Fruit fly (Drosophila melanogaster) whole organism, prepupa: Measurements from ENCODE around the gene CG43232.

Experiments
- CG11902 ChIP-seq: fragments of 200-800 bp; sonication (Bioruptor generic); optimal IDR thresholded peaks from 3 replicates; lab custom pipeline; 2016; ENCODE audit warnings: missing biosample characterization, missing genetic modification characterization
- CG15336 ChIP-seq: fragments of 200-800 bp; sonication (Bioruptor generic); IDR thresholded peaks from 2 replicates; pipeline ENCODE4 v1.3.6; 2022; ENCODE audit warnings: missing biosample characterization, missing genetic modification characterization
- CG1621 ChIP-seq: fragments of 200-800 bp; sonication (Bioruptor generic); optimal IDR thresholded peaks from 3 replicates; lab custom pipeline; 2018; ENCODE audit warnings: missing biosample characterization, mild to moderate bottlenecking, missing genetic modification characterization
- CG3032 ChIP-seq: fragments of 200-800 bp; optimal IDR thresholded peaks from 2 replicates; lab custom pipeline; 2019; ENCODE audit warnings: missing biosample characterization, mild to moderate bottlenecking, missing genetic modification characterization, moderate library complexity
- CG31627 ChIP-seq: fragments of 200-800 bp; sonication (Bioruptor generic); optimal IDR thresholded peaks from 3 replicates; lab custom pipeline; 2016; ENCODE audit warnings: missing biosample characterization, missing genetic modification characterization
- CG32006 ChIP-seq: fragments of 200-800 bp; sonication (Bioruptor generic); optimal IDR thresholded peaks from 3 replicates; lab custom pipeline; 2017; ENCODE audit warnings: missing biosample characterization, mild to moderate bottlenecking, missing genetic modification characterization
- CG3919 ChIP-seq: fragments of 200-800 bp; sonication (Bioruptor generic); optimal IDR thresholded peaks from 3 replicates; lab custom pipeline; 2016; ENCODE audit warnings: missing biosample characterization, missing genetic modification characterization
- CG6163 ChIP-seq: fragments of 200-800 bp; sonication (Bioruptor generic); IDR thresholded peaks from 3 replicates; pipeline ENCODE4 v1.3.6; 2022; ENCODE audit warnings: missing biosample characterization, missing genetic modification characterization
- CG6276 ChIP-seq: fragments of 200-800 bp; sonication (Bioruptor generic); optimal IDR thresholded peaks from 2 replicates; lab custom pipeline; 2017; ENCODE audit warnings: missing biosample characterization, mild to moderate bottlenecking, missing genetic modification characterization
- CG6792 ChIP-seq: fragments of 200-800 bp; sonication (Bioruptor generic); optimal IDR thresholded peaks from 3 replicates; lab custom pipeline; 2016; ENCODE audit warnings: missing biosample characterization, missing genetic modification characterization
- CG6854 ChIP-seq: fragments of 200-800 bp; sonication (Bioruptor generic); optimal IDR thresholded peaks from 2 replicates; lab custom pipeline; 2017; ENCODE audit warnings: missing biosample characterization, mild to moderate bottlenecking, missing genetic modification characterization
- CG7368 ChIP-seq: fragments of 200-800 bp; sonication (Bioruptor generic); optimal IDR thresholded peaks from 3 replicates; lab custom pipeline; 2016; ENCODE audit warnings: missing biosample characterization, missing genetic modification characterization
- CG8119 ChIP-seq: fragments of 200-800 bp; sonication (Bioruptor generic); IDR thresholded peaks from 3 replicates; pipeline ENCODE4 v1.3.6; 2022; ENCODE audit warnings: missing biosample characterization, missing genetic modification characterization
- CG8632 ChIP-seq: fragments of 200-800 bp; sonication (Bioruptor generic); optimal IDR thresholded peaks from 3 replicates; lab custom pipeline; 2016; ENCODE audit warnings: missing biosample characterization, missing genetic modification characterization
- CG9139 ChIP-seq: fragments of 200-800 bp; sonication (Bioruptor generic); optimal IDR thresholded peaks from 3 replicates; lab custom pipeline; 2017; ENCODE audit warnings: missing biosample characterization, mild to moderate bottlenecking, missing genetic modification characterization
- Eip78C ChIP-seq: fragments of 200-800 bp; sonication (Bioruptor generic); peaks from one replicate; lab custom pipeline; 2016; ENCODE audit warnings: missing biosample characterization, missing genetic modification characterization
- Eip93F ChIP-seq: fragments of 200-800 bp; sonication (Bioruptor generic); optimal IDR thresholded peaks from 2 replicates; lab custom pipeline; 2016; ENCODE audit warnings: missing biosample characterization, mild to moderate bottlenecking, missing genetic modification characterization
- Ets21C ChIP-seq: fragments of 200-800 bp; sonication (Bioruptor generic); optimal IDR thresholded peaks from 3 replicates; lab custom pipeline; 2016; ENCODE audit warnings: missing biosample characterization, missing genetic modification characterization
- Ets96B ChIP-seq: fragments of 200-800 bp; optimal IDR thresholded peaks from 2 replicates; lab custom pipeline; 2019; ENCODE audit warnings: missing biosample characterization, mild to moderate bottlenecking, missing genetic modification characterization, moderate library complexity
- Smox ChIP-seq: fragments of 200-800 bp; sonication (Bioruptor generic); optimal IDR thresholded peaks from 3 replicates; lab custom pipeline; 2016; ENCODE audit warnings: missing biosample characterization, missing genetic modification characterization
- Sox15 ChIP-seq: fragments of 200-800 bp; sonication (Bioruptor generic); optimal IDR thresholded peaks from 3 replicates; lab custom pipeline; 2016; ENCODE audit warnings: missing biosample characterization, missing genetic modification characterization
- achi ChIP-seq: fragments of 200-800 bp; sonication (Bioruptor generic); optimal IDR thresholded peaks from 3 replicates; lab custom pipeline; 2016; ENCODE audit warnings: missing biosample characterization, missing genetic modification characterization
- acj6 ChIP-seq: fragments of 200-800 bp; sonication (Bioruptor generic); optimal IDR thresholded peaks from 3 replicates; lab custom pipeline; 2016; ENCODE audit warnings: missing biosample characterization, missing genetic modification characterization
- eg ChIP-seq: fragments of 200-800 bp; sonication (Bioruptor generic); IDR thresholded peaks from 3 replicates; pipeline ENCODE4 v1.3.6; 2022; ENCODE audit warnings: missing biosample characterization, missing genetic modification characterization
- esn ChIP-seq: fragments of 200-800 bp; sonication (Bioruptor generic); optimal IDR thresholded peaks from 2 replicates; lab custom pipeline; 2016; ENCODE audit warnings: missing biosample characterization, mild to moderate bottlenecking, missing genetic modification characterization, moderate library complexity
- fkh ChIP-seq: fragments of 200-800 bp; sonication (Bioruptor generic); optimal IDR thresholded peaks from 3 replicates; lab custom pipeline; 2017; ENCODE audit warnings: missing biosample characterization, mild to moderate bottlenecking, missing genetic modification characterization, moderate library complexity
- lz ChIP-seq: fragments of 200-800 bp; sonication (Bioruptor generic); optimal IDR thresholded peaks from 3 replicates; lab custom pipeline; 2016; ENCODE audit warnings: missing biosample characterization, missing genetic modification characterization
- pdm3 ChIP-seq: fragments of 200-800 bp; sonication (Bioruptor generic); optimal IDR thresholded peaks from 3 replicates; lab custom pipeline; 2016; ENCODE audit warnings: missing biosample characterization, missing genetic modification characterization
- salr ChIP-seq, 2 experiments: fragments of 200-800 bp; sonication (Bioruptor generic); optimal IDR thresholded peaks; 3 replicates each; lab custom pipeline; 2016 to 2018; ENCODE audit warnings: missing biosample characterization in 2 of 2, missing genetic modification characterization in 2 of 2, mild to moderate bottlenecking in 1 of 2
- spab ChIP-seq: fragments of 200-800 bp; sonication (Bioruptor generic); optimal IDR thresholded peaks from 2 replicates; lab custom pipeline; 2017; ENCODE audit warnings: missing biosample characterization, mild to moderate bottlenecking, missing genetic modification characterization, missing genetic modification reagents
- ss ChIP-seq, 2 experiments: fragments of 200-800 bp; sonication (Bioruptor generic); optimal IDR thresholded peaks; 2 replicates in 1 of 2; 3 replicates in 1 of 2; lab custom pipeline; 2017 to 2018; ENCODE audit warnings: mild to moderate bottlenecking in 2 of 2, missing biosample characterization in 2 of 2, missing genetic modification characterization in 2 of 2, moderate library complexity in 1 of 2
- svp ChIP-seq: fragments of 200-800 bp; sonication (Bioruptor generic); peaks from one replicate; lab custom pipeline; 2016; ENCODE audit warnings: missing biosample characterization, missing genetic modification characterization
- topi ChIP-seq: fragments of 200-800 bp; sonication (Bioruptor generic); optimal IDR thresholded peaks from 3 replicates; lab custom pipeline; 2016; ENCODE audit warnings: missing biosample characterization, missing genetic modification characterization

The CG43232 gene

DNA sequence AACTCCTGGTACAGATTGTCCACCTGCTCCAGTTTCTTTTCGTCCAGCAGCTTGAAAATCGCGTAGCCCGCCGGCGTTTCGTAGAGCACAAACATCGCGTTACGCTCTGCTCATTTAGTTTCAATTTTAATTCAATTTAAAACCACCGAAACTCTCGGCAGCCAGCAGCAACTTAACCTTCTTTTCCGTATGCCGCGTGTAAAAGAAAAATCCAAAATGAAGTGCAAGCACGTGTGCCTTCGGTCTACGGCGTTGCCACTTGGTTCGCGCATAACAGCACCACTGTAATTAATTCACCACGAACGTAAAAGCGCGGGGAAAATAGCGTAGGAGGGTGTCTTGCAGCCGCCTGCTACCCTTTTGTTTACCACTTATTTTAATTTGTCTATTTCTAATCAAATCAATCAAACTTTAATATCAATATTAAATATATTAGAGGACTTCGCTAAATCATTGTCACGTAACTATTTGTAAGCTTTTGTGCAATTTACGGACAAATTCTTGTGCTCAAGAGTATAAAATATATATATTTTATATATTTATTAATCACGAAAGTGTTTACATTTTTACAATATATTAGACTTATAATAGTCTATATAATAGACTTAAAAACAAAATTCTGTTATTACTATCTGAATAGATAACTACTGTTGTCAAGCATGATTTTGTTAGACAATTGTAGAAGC is 13.3 kb upstream of the CG43232 start, which contains the start of gene nop5:
TSS of gene nop5 (minus strand) at position 227 of the 686 bp plus-strand sequence.
- TF ChIP-seq CG7368 (GFP tag; lab: Kevin White, UChicago), result no peak
- no peak for TF ChIP-seq achi
- peak; percentile 72 for TF ChIP-seq esn (GFP tag; lab: Kevin White, UChicago)
- peak; percentile 67 for TF ChIP-seq CG8632
- TF ChIP-seq svp (GFP tag; lab: Kevin White, UChicago), result no peak
- TF ChIP-seq CG3919, result no peak
- no peak for TF ChIP-seq Eip93F (GFP tag; lab: Kevin White, UChicago)
- TF ChIP-seq Ets21C (GFP tag; lab: Kevin White, UChicago), result no peak
- TF ChIP-seq fkh, result no peak
- TF ChIP-seq lz (GFP tag; lab: Kevin White, UChicago), result peak; percentile 29
- TF ChIP-seq pdm3 (GFP tag; lab: Kevin White, UChicago), result no peak
- peak; percentile 72 for TF ChIP-seq CG3032 (tag; lab: Kevin White, UChicago)
- TF ChIP-seq topi, result no peak
- no peak for TF ChIP-seq acj6 (GFP tag; lab: Kevin White, UChicago)
- no peak for TF ChIP-seq Smox (GFP tag; lab: Kevin White, UChicago)
- no peak for TF ChIP-seq CG6792 (GFP tag; lab: Kevin White, UChicago)
- TF ChIP-seq Sox15 (GFP tag; lab: Kevin White, UChicago), result peak; percentile 47
- TF ChIP-seq ss (GFP tag; optimal IDR thresholded peaks at IDR 0.05; lab: Kevin White, UChicago), result no peak
- peak; percentile 47; the same call in 1 of the 3 replicates for TF ChIP-seq CG8119
- peak; percentile 9; the same call in 1 of the 3 replicates for TF ChIP-seq CG6163 (GFP tag; lab: Robert Waterston, UW)
- 0 out of 2 replicates have a peak, but pooled peaks have one; percentile 14 for TF ChIP-seq CG15336 (GFP tag; lab: Robert Waterston, UW)
- TF ChIP-seq CG31627 (GFP tag; lab: Kevin White, UChicago), result peak; percentile 3
- peak; percentile 4 for TF ChIP-seq CG11902 (GFP tag; lab: Kevin White, UChicago)
- TF ChIP-seq CG6854, result no peak
- peak; percentile 60 for TF ChIP-seq CG32006
- peak; percentile 20 for TF ChIP-seq Ets96B (tag; lab: Kevin White, UChicago)
- no peak for TF ChIP-seq salr (GFP tag; optimal IDR thresholded peaks at IDR 0.05; lab: Kevin White, UChicago)
- TF ChIP-seq spab (GFP tag; lab: Kevin White, UChicago), result no peak
- no peak for TF ChIP-seq CG9139 (GFP tag; lab: Kevin White, UChicago)

DNA sequence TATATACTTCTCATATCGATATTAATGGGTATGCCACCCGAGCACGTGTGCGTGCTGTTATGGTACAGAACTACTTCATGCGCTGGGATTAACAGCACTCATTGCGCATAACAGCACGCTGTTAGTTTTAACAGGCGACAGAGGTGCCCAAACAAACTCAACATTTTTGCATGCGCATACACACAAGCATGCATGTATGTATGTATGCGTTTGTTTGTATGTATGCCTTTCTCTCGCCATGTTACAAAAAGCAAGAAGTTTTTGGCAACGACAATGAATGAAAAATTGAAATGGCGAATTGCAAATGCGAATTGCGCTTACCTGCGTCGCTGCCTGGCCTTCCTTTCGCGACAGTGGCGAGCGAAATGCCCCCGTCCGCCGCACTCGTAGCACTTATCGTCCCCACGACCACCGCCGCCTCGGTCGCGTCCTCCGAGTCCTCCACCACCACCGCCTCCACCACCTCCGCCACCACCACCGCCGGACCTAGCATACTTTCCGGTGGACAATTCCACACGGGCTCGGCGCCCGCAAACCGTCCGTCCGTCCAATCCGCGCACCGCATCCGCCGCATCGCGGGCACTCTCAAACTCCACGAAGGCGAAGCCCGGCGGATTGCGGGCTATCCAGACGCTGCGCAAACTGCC is 12.6 kb upstream of the CG43232 start:
- TF ChIP-seq Smox (GFP tag; lab: Kevin White, UChicago) (no peak), CG1621 (tag; lab: Kevin White, UChicago) (peak; percentile 67)

DNA sequence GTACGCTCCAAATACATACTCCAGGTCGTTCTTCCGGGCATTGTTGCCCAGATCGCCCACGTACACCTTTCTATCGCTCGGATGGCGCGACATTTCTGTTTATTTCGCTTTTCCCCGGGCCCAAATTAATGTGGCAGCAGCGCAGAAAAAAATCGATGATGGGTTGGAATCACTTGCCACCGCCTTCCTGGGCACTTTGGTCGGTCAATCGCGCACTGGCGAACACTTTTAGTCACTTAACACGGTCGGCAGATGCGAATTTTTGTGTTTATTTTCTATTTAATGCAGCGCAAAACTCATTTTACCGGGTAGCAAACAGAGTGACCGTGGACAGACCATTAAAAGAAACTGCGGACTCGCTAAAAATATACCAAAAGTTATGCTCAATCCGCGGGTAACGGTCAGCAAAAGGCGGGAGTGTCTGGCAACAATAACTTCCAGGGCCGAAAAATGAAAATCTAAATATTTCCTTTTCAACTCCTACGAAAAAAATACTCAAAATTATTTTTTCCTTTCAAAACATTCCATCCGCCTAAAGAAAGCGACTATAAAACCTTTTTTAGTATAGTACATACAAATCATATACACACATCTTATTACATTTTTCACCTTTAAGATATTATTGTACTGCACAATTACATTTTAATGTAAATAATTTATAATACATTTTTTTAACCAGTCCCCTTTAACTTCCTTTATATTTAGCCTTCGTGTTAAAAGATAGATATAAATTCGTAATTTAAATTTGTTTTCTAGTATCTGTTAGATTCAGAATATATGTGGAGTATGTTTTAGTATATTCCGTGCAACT is 11.9 kb upstream of the CG43232 start, which contains the start of gene x16:
TSS of gene x16 (minus strand) at position 361 of the 811 bp plus-strand sequence.
- no peak for TF ChIP-seq CG31627 (GFP tag; lab: Kevin White, UChicago)
- TF ChIP-seq CG6276, result no peak
- no peak for TF ChIP-seq eg (GFP tag; lab: Robert Waterston, UW)
- TF ChIP-seq CG11902 (GFP tag; lab: Kevin White, UChicago), result no peak
- TF ChIP-seq CG1621 (tag; lab: Kevin White, UChicago), result peak; percentile 28
- no peak for TF ChIP-seq Ets96B (tag; lab: Kevin White, UChicago)
- no peak for TF ChIP-seq achi
- no peak for TF ChIP-seq CG6854
- TF ChIP-seq CG15336 (GFP tag; lab: Robert Waterston, UW), result no peak
- TF ChIP-seq Eip78C (GFP tag; lab: Kevin White, UChicago), result peak; percentile 31
- peak; percentile 63 for TF ChIP-seq svp (GFP tag; lab: Kevin White, UChicago)
